Worm (Caenorhabditis elegans) whole organism, L1 larva: ENCODE measurements around the gene gadr-2.

Experiments used
- C04F5.9 ChIP-seq: sonication (generic microtip); optimal IDR thresholded peaks from 2 replicates; lab custom pipeline; 2016; ENCODE audit warnings: missing genetic modification characterization, missing compliant biosample characterization
- C34B4.2 ChIP-seq: sonication (generic microtip); optimal IDR thresholded peaks from 2 replicates; lab custom pipeline; 2017; ENCODE audit warnings: mild to moderate bottlenecking, missing genetic modification characterization, missing compliant biosample characterization
- F16B12.6 ChIP-seq: fragments of 150-350 bp; optimal IDR thresholded peaks from 2 replicates; lab custom pipeline; 2014; ENCODE audit warnings: missing biosample characterization, missing genetic modification characterization
- aha-1 ChIP-seq: fragments of 150-350 bp; optimal IDR thresholded peaks from 2 replicates; lab custom pipeline; 2014; ENCODE audit warnings: missing biosample characterization, missing genetic modification characterization
- aly-2 ChIP-seq: fragments of 150-350 bp; optimal IDR thresholded peaks from 2 replicates; lab custom pipeline; 2014; ENCODE audit warnings: missing biosample characterization, missing genetic modification characterization
- ama-1 ChIP-seq: fragments of 150-350 bp; optimal IDR thresholded peaks from 2 replicates; lab custom pipeline; 2014
- blmp-1 ChIP-seq: fragments of 150-350 bp; optimal IDR thresholded peaks from 2 replicates; lab custom pipeline; 2014; ENCODE audit warnings: missing biosample characterization, missing genetic modification characterization
- ceh-8 ChIP-seq: fragments of 200-800 bp; sonication (Bioruptor generic); optimal IDR thresholded peaks from 2 replicates; lab custom pipeline; 2018; ENCODE audit warnings: mild to moderate bottlenecking, missing genetic modification characterization, moderate library complexity, missing compliant biosample characterization
- ceh-90 ChIP-seq: sonication (generic microtip); optimal IDR thresholded peaks from 2 replicates; lab custom pipeline; 2016; ENCODE audit warnings: missing genetic modification characterization, missing compliant biosample characterization
- ces-1 ChIP-seq: fragments of 150-350 bp; optimal IDR thresholded peaks from 2 replicates; lab custom pipeline; 2014; ENCODE audit warnings: missing biosample characterization, missing genetic modification reagents, missing genetic modification characterization
- dpl-1 ChIP-seq, 3 experiments: fragments of 150-350 bp in 2 of 3; sonication (generic microtip) in 1 of 3; optimal IDR thresholded peaks; 2 replicates each; lab custom pipeline; 2014 to 2017; ENCODE audit warnings: missing biosample characterization in 3 of 3, missing genetic modification characterization in 3 of 3, missing genetic modification reagents in 3 of 3
- dsc-1 ChIP-seq: sonication (generic microtip); optimal IDR thresholded peaks from 2 replicates; lab custom pipeline; 2016; ENCODE audit warnings: mild to moderate bottlenecking, missing genetic modification characterization, missing compliant biosample characterization
- efl-1 ChIP-seq, 4 experiments: fragments of 150-350 bp; optimal IDR thresholded peaks in 3 of 4; peaks in 1 of 4; 1 replicate in 1 of 4; 2 replicates in 3 of 4; lab custom pipeline; 2014; ENCODE audit warnings: missing biosample characterization in 2 of 4, missing genetic modification characterization in 2 of 4, missing genetic modification reagents in 2 of 4
- efl-3 ChIP-seq: fragments of 200-800 bp; sonication (Bioruptor generic); optimal IDR thresholded peaks from 2 replicates; lab custom pipeline; 2018; ENCODE audit warnings: mild to moderate bottlenecking, missing genetic modification characterization, missing compliant biosample characterization
- egl-13 ChIP-seq: sonication (generic microtip); optimal IDR thresholded peaks from 2 replicates; lab custom pipeline; 2016; ENCODE audit warnings: missing genotype, missing genetic modification reagents, missing genetic modification characterization, missing compliant biosample characterization
- elt-2 ChIP-seq: sonication (generic microtip); optimal IDR thresholded peaks from 2 replicates; lab custom pipeline; 2016; ENCODE audit warnings: missing genetic modification characterization, mild to moderate bottlenecking, inconsistent platforms, missing compliant biosample characterization, missing genetic modification reagents
- ets-5 ChIP-seq: fragments of 200-800 bp; sonication (Bioruptor generic); IDR thresholded peaks from 2 replicates; pipeline ENCODE4 v1.3.6; 2022; ENCODE audit warnings: missing genetic modification characterization, missing compliant biosample characterization
- fkh-4 ChIP-seq: sonication (generic microtip); optimal IDR thresholded peaks from 2 replicates; lab custom pipeline; 2016; ENCODE audit warnings: missing compliant biosample characterization, missing genetic modification characterization, borderline replicate concordance
- fkh-8 ChIP-seq: sonication (generic microtip); optimal IDR thresholded peaks from 2 replicates; lab custom pipeline; 2016; ENCODE audit warnings: mild to moderate bottlenecking, missing genetic modification characterization, missing compliant biosample characterization
- grh-1 ChIP-seq: fragments of 200-800 bp; sonication (Bioruptor generic); IDR thresholded peaks from 2 replicates; pipeline ENCODE4 v1.3.6; 2022; ENCODE audit warnings: missing genetic modification reagents, missing genetic modification characterization, missing compliant biosample characterization
- hpl-2 ChIP-seq: fragments of 150-350 bp; optimal IDR thresholded peaks from 2 replicates; lab custom pipeline; 2014; ENCODE audit warnings: missing biosample characterization, missing genetic modification reagents, missing genetic modification characterization
- irx-1 ChIP-seq: sonication (generic microtip); optimal IDR thresholded peaks from 2 replicates; lab custom pipeline; 2016; ENCODE audit warnings: missing genetic modification characterization, missing compliant biosample characterization
- jun-1 ChIP-seq: fragments of 150-350 bp; optimal IDR thresholded peaks from 2 replicates; lab custom pipeline; 2014; ENCODE audit warnings: missing biosample characterization, missing genetic modification reagents, missing genetic modification characterization
- lin-15B ChIP-seq: fragments of 150-350 bp; sonication (generic microtip); optimal IDR thresholded peaks from 3 replicates; lab custom pipeline; 2014; ENCODE audit warnings: missing biosample characterization, missing genetic modification characterization
- lir-3 ChIP-seq: sonication (generic microtip); optimal IDR thresholded peaks from 2 replicates; lab custom pipeline; 2016; ENCODE audit warnings: mild to moderate bottlenecking, missing genetic modification characterization, moderate library complexity, missing compliant biosample characterization; ENCODE audit not compliant: poor library complexity
- mab-9 ChIP-seq: fragments of 200-800 bp; sonication (Bioruptor generic); IDR thresholded peaks from 2 replicates; pipeline ENCODE4 v1.3.6; 2022; ENCODE audit warnings: missing genetic modification reagents, missing genetic modification characterization, missing compliant biosample characterization
- mdl-1 ChIP-seq, 2 experiments: fragments of 150-350 bp; optimal IDR thresholded peaks; 2 replicates each; lab custom pipeline; 2014 to 2017; ENCODE audit warnings: missing biosample characterization in 2 of 2, missing genetic modification characterization in 2 of 2, inconsistent platforms in 1 of 2
- mep-1 ChIP-seq: fragments of 150-350 bp; optimal IDR thresholded peaks from 2 replicates; lab custom pipeline; 2014; ENCODE audit warnings: missing biosample characterization, missing genetic modification characterization
- nhr-12 ChIP-seq: sonication (generic microtip); optimal IDR thresholded peaks from 2 replicates; lab custom pipeline; 2017; ENCODE audit warnings: missing biosample characterization, missing genetic modification characterization
- nhr-19 ChIP-seq: fragments of 200-800 bp; sonication (Bioruptor generic); conservative IDR thresholded peaks from 2 replicates; pipeline ENCODE4 v1.3.6; 2022; ENCODE audit warnings: missing genetic modification characterization, missing compliant biosample characterization
- nhr-20 ChIP-seq: sonication (generic microtip); optimal IDR thresholded peaks from 2 replicates; lab custom pipeline; 2016; ENCODE audit warnings: mild to moderate bottlenecking, missing genetic modification characterization, missing compliant biosample characterization
- nhr-47 ChIP-seq: sonication (generic microtip); optimal IDR thresholded peaks from 2 replicates; lab custom pipeline; 2016; ENCODE audit warnings: mild to moderate bottlenecking, missing genetic modification characterization, moderate library complexity, missing compliant biosample characterization
- nhr-71 ChIP-seq: sonication (generic microtip); optimal IDR thresholded peaks from 2 replicates; lab custom pipeline; 2016; ENCODE audit warnings: mild to moderate bottlenecking, missing genetic modification characterization, moderate library complexity, missing compliant biosample characterization
- nhr-77 ChIP-seq: fragments of 150-350 bp; optimal IDR thresholded peaks from 2 replicates; lab custom pipeline; 2014; ENCODE audit warnings: missing biosample characterization, missing genetic modification characterization
- nhr-84 ChIP-seq: sonication (generic microtip); optimal IDR thresholded peaks from 2 replicates; lab custom pipeline; 2017; ENCODE audit warnings: missing biosample characterization, missing genetic modification characterization
- nhr-85 ChIP-seq: sonication (generic microtip); peaks from one replicate; lab custom pipeline; 2016; ENCODE audit warnings: missing genetic modification characterization, inconsistent platforms, missing compliant biosample characterization
- nhr-90 ChIP-seq: sonication (generic microtip); optimal IDR thresholded peaks from 2 replicates; lab custom pipeline; 2016; ENCODE audit warnings: mild to moderate bottlenecking, missing genetic modification characterization, missing compliant biosample characterization; ENCODE audit not compliant: poor library complexity
- pqm-1 ChIP-seq: sonication (generic microtip); optimal IDR thresholded peaks from 3 replicates; lab custom pipeline; 2017; ENCODE audit warnings: missing biosample characterization, missing genetic modification characterization
- skn-1 ChIP-seq: fragments of 150-350 bp; optimal IDR thresholded peaks from 2 replicates; lab custom pipeline; 2014; ENCODE audit warnings: missing biosample characterization, missing genetic modification characterization
- snpc-4 ChIP-seq: fragments of 150-350 bp; optimal IDR thresholded peaks from 2 replicates; lab custom pipeline; 2014; ENCODE audit warnings: missing biosample characterization, missing genetic modification characterization
- snu-23 ChIP-seq: sonication (generic microtip); optimal IDR thresholded peaks from 2 replicates; lab custom pipeline; 2016; ENCODE audit warnings: missing genetic modification characterization, missing compliant biosample characterization
- sox-4 ChIP-seq: sonication (generic microtip); optimal IDR thresholded peaks from 2 replicates; lab custom pipeline; 2016; ENCODE audit warnings: missing genetic modification characterization, missing compliant biosample characterization
- swsn-7 ChIP-seq: sonication (generic microtip); optimal IDR thresholded peaks from 2 replicates; lab custom pipeline; 2016; ENCODE audit warnings: missing genetic modification characterization, missing compliant biosample characterization
- unc-130 ChIP-seq: fragments of 150-350 bp; optimal IDR thresholded peaks from 2 replicates; lab custom pipeline; 2017; ENCODE audit warnings: missing biosample characterization, missing genetic modification characterization, inconsistent platforms
- unc-30 ChIP-seq: sonication (generic microtip); optimal IDR thresholded peaks from 2 replicates; lab custom pipeline; 2017; ENCODE audit warnings: missing biosample characterization, missing genetic modification characterization
- unc-62 ChIP-seq: fragments of 150-350 bp; optimal IDR thresholded peaks from 2 replicates; lab custom pipeline; 2014; ENCODE audit warnings: missing biosample characterization, missing genetic modification reagents, missing genetic modification characterization
- unc-98 ChIP-seq: fragments of 200-800 bp; sonication (Bioruptor generic); IDR thresholded peaks from 2 replicates; pipeline ENCODE4 v1.3.6; 2022; ENCODE audit warnings: missing genetic modification characterization, missing compliant biosample characterization
- ztf-11 ChIP-seq, 2 experiments: sonication (generic microtip); optimal IDR thresholded peaks; 2 replicates each; lab custom pipeline; 2016 to 2017; ENCODE audit warnings: missing genetic modification characterization in 2 of 2, missing biosample characterization in 1 of 2, missing compliant biosample characterization in 1 of 2

The gadr-2 gene

DNA sequence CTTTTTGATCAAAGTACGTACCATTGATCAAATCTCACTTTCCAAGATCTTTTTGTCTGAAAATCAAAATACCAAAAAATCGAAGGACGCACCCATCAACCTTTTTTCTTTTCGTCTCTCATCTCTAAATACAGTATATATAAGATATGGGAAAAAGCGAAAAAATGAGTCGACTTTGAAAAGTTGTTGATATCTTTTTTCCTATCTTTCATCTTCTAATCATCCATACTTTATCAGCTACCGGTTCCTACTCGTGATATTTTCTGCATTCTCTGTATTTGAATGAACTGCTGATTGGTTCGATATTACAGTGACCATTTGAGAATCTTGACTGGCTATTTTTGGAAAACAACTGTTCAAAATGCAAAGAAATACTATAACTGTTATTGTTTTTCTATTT lies 31.9 kb upstream of the gadr-2 start, which contains the start of gene C33A12.19 (continued):
- no peak for TF ChIP-seq unc-30 (tag; lab: Kevin White, UChicago)

DNA sequence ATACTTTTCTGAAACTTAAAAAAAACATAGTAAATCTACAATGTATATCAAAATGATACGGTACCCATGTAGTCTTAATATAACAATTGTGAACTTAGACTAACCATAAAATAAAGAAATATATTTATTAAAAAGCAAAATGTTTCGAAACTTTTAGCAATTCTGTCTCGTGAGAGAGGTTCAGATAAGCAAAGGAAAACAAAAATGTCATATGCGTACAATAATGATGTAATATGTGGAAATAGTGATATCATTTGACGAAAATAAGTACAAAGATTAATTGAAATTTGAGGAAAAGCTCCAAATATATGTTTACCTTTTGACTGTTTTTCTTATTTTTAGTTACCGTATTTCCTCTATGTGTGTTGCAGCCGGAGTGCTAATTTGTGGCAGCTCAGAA lies 29.2 kb upstream of the gadr-2 start:
- TF ChIP-seq nhr-85 (peak; percentile 44), C34B4.2 (tag; lab: Kevin White, UChicago) (no peak), elt-2 (tag; lab: Kevin White, UChicago) (peak; percentile 47), skn-1 (tag; lab: Kevin White, UChicago) (peak; percentile 54), hpl-2 (GFP tag; lab: Kevin White, UChicago) (no peak), nhr-71 (tag; lab: Kevin White, UChicago) (peak; percentile 11)
- TF ChIP-seq, all 84 proteins: peak for 4

ce11 chrIV:9513360-9513777 lies 28.4 kb upstream of the gadr-2 start:
- no peak for TF ChIP-seq sox-4
- TF ChIP-seq nhr-84 (tag; lab: Kevin White, UChicago), result no peak
- no peak for TF ChIP-seq fkh-4 (tag; lab: Kevin White, UChicago)
- no peak for TF ChIP-seq aha-1 (tag; lab: Kevin White, UChicago)
- no peak for TF ChIP-seq egl-13 (tag; lab: Kevin White, UChicago)
- TF ChIP-seq F16B12.6 (tag; lab: Kevin White, UChicago), result peak; percentile 82
- peak; percentile 89 for TF ChIP-seq snpc-4
- no peak for TF ChIP-seq aly-2 (tag; lab: Kevin White, UChicago)
- TF ChIP-seq snu-23 (GFP tag; lab: Kevin White, UChicago), result peak; percentile 57
- TF ChIP-seq swsn-7 (tag; lab: Kevin White, UChicago), result peak; percentile 44
- no peak for TF ChIP-seq dsc-1 (tag; lab: Kevin White, UChicago)
- TF ChIP-seq irx-1 (tag; lab: Kevin White, UChicago), result no peak
- peak in 2 of 3 experiments; percentile 33 to 37 for TF ChIP-seq dpl-1 (GFP tag; optimal IDR thresholded peaks at IDR 0.05; lab: Kevin White, UChicago)
- TF ChIP-seq mab-9 (GFP tag; lab: Robert Waterston, UW), result no peak
- TF ChIP-seq nhr-90 (tag; lab: Kevin White, UChicago), result peak; percentile 45
- TF ChIP-seq efl-1 (optimal IDR thresholded peaks at IDR 0.05; lab: Kevin White, UChicago), result peak; percentile 49 to 59
- peak; percentile 51 to 95 for TF ChIP-seq efl-1 (GFP tag; optimal IDR thresholded peaks at IDR 0.05 in 1 of 2; lab: Kevin White, UChicago)
- no peak for TF ChIP-seq unc-30 (tag; lab: Kevin White, UChicago)
- TF ChIP-seq ama-1 (lab: Kevin White, UChicago), result peak; percentile 49
- peak; percentile 72 for TF ChIP-seq mep-1 (tag; lab: Kevin White, UChicago)
- TF ChIP-seq nhr-12, result no peak
- no peak for TF ChIP-seq ces-1 (GFP tag; lab: Kevin White, UChicago)
- TF ChIP-seq elt-2 (tag; lab: Kevin White, UChicago), result peak; percentile 77
- TF ChIP-seq pqm-1 (tag; lab: Kevin White, UChicago), result no peak
- no peak for TF ChIP-seq fkh-8 (tag; lab: Kevin White, UChicago)
- no peak for TF ChIP-seq skn-1 (tag; lab: Kevin White, UChicago)
- TF ChIP-seq ceh-90 (tag; lab: Kevin White, UChicago), result no peak
- no peak for TF ChIP-seq unc-130
- no peak for TF ChIP-seq C04F5.9
- TF ChIP-seq blmp-1 (tag; lab: Kevin White, UChicago), result peak; percentile 100
- TF ChIP-seq nhr-85, result peak; percentile 79
- TF ChIP-seq nhr-77 (tag; lab: Kevin White, UChicago), result no peak
- TF ChIP-seq unc-62 (GFP tag; lab: Kevin White, UChicago), result no peak
- no peak for TF ChIP-seq nhr-19 (GFP tag; lab: Robert Waterston, UW)
- TF ChIP-seq grh-1 (GFP tag; lab: Robert Waterston, UW), result peak; percentile 41; the same call in 1 of the 2 replicates
- no peak for TF ChIP-seq efl-3 (GFP tag; lab: Kevin White, UChicago)
- no peak for TF ChIP-seq ceh-8 (GFP tag; lab: Kevin White, UChicago)
- peak; percentile 77 for TF ChIP-seq nhr-20
- TF ChIP-seq nhr-71 (tag; lab: Kevin White, UChicago), result peak; percentile 60
- TF ChIP-seq lin-15B, result no peak
- peak; percentile 40 for TF ChIP-seq nhr-47
- peak; percentile 36 for TF ChIP-seq lir-3 (tag; lab: Kevin White, UChicago)
- TF ChIP-seq unc-98 (GFP tag; lab: Robert Waterston, UW), result no peak
- TF ChIP-seq ztf-11 (tag; optimal IDR thresholded peaks at IDR 0.05; lab: Kevin White, UChicago), result no peak
- TF ChIP-seq jun-1 (tag; lab: Kevin White, UChicago), result peak; percentile 35
- no peak for TF ChIP-seq ets-5
- TF ChIP-seq mdl-1 (tag; optimal IDR thresholded peaks at IDR 0.05; lab: Kevin White, UChicago), result peak in 1 of 2 experiments; percentile 72
